Fruit fly (Drosophila melanogaster) whole organism, embryonic: ENCODE data around the gene CG4820.

ENCODE experiments used
- Adf1 ChIP-seq: fragments of 200-800 bp; sonication (Bioruptor generic); IDR thresholded peaks from 2 replicates; pipeline ENCODE4 v1.3.6; 2022; ENCODE audit warnings: missing biosample characterization, missing genetic modification characterization
- Antp ChIP-seq: fragments of 200-800 bp; sonication (Bioruptor generic); optimal IDR thresholded peaks from 3 replicates; lab custom pipeline; 2016; ENCODE audit warnings: missing biosample characterization, missing genetic modification characterization
- C15 ChIP-seq: fragments of 200-800 bp; sonication (Bioruptor generic); IDR thresholded peaks from 3 replicates; pipeline ENCODE4 v1.3.6; 2022; ENCODE audit warnings: missing biosample characterization, missing genetic modification characterization
- CG1024 ChIP-seq: fragments of 200-800 bp; sonication (Bioruptor generic); IDR thresholded peaks from 2 replicates; pipeline ENCODE4 v1.3.6; 2022; ENCODE audit warnings: missing biosample characterization, missing genetic modification characterization
- CG11247 ChIP-seq: fragments of 200-800 bp; sonication (Bioruptor generic); IDR thresholded peaks from 2 replicates; pipeline ENCODE4 v1.3.6; 2022; ENCODE audit warnings: missing biosample characterization, missing genetic modification characterization
- CG11456 ChIP-seq: fragments of 200-800 bp; sonication (Bioruptor generic); IDR thresholded peaks from 3 replicates; pipeline ENCODE4 v1.3.6; 2022; ENCODE audit warnings: missing biosample characterization, missing genetic modification characterization
- CG12659 ChIP-seq: fragments of 200-800 bp; sonication (Bioruptor generic); optimal IDR thresholded peaks from 3 replicates; lab custom pipeline; 2017; ENCODE audit warnings: mild to moderate bottlenecking, missing biosample characterization, missing genetic modification reagents, missing genetic modification characterization
- CG13624 ChIP-seq: fragments of 200-800 bp; sonication (Bioruptor generic); optimal IDR thresholded peaks from 2 replicates; lab custom pipeline; 2016; ENCODE audit warnings: missing biosample characterization, missing genetic modification characterization
- CG14014 ChIP-seq: fragments of 200-800 bp; sonication (Bioruptor generic); IDR thresholded peaks from 2 replicates; pipeline ENCODE4 v1.3.6; 2022; ENCODE audit warnings: missing biosample characterization, missing genetic modification characterization
- CG32767 ChIP-seq: fragments of 200-800 bp; sonication (Bioruptor generic); IDR thresholded peaks from 2 replicates; pipeline ENCODE4 v1.3.6; 2022; ENCODE audit warnings: missing biosample characterization, missing genetic modification characterization
- CG3407 ChIP-seq: fragments of 200-800 bp; sonication (Bioruptor generic); optimal IDR thresholded peaks from 2 replicates; lab custom pipeline; 2018; ENCODE audit warnings: missing biosample characterization, mild to moderate bottlenecking, missing genetic modification characterization
- CG4730 ChIP-seq: fragments of 200-800 bp; sonication (Bioruptor generic); IDR thresholded peaks from 2 replicates; pipeline ENCODE4 v1.3.6; 2022; ENCODE audit warnings: missing biosample characterization, missing genetic modification characterization
- CG6254 ChIP-seq: fragments of 200-800 bp; sonication (Bioruptor generic); optimal IDR thresholded peaks from 3 replicates; lab custom pipeline; 2017; ENCODE audit warnings: mild to moderate bottlenecking, missing biosample characterization, missing genetic modification reagents, missing genetic modification characterization
- CG6272 ChIP-seq: fragments of 200-800 bp; sonication (Bioruptor generic); IDR thresholded peaks from 2 replicates; pipeline ENCODE4 v1.3.6; 2022; ENCODE audit warnings: missing biosample characterization, missing genetic modification characterization
- CG8765 ChIP-seq: fragments of 200-800 bp; sonication (Bioruptor generic); IDR thresholded peaks from 2 replicates; pipeline ENCODE4 v1.3.6; 2022; ENCODE audit warnings: missing biosample characterization, missing genetic modification characterization
- CG9437 ChIP-seq: fragments of 200-800 bp; sonication (Bioruptor generic); optimal IDR thresholded peaks from 2 replicates; lab custom pipeline; 2018; ENCODE audit warnings: missing biosample characterization, mild to moderate bottlenecking, missing genetic modification characterization
- Dbx ChIP-seq: fragments of 200-800 bp; sonication (Bioruptor generic); IDR thresholded peaks from 3 replicates; pipeline ENCODE4 v1.3.6; 2022; ENCODE audit warnings: missing biosample characterization, missing genetic modification characterization
- Dll ChIP-seq: fragments of 200-800 bp; sonication (Bioruptor generic); IDR thresholded peaks from 4 replicates; pipeline ENCODE4 v1.3.6; 2022; ENCODE audit warnings: missing biosample characterization, missing genetic modification characterization; ENCODE audit not compliant: partially characterized antibody
- Dref ChIP-seq: fragments of 200-800 bp; sonication (Bioruptor generic); IDR thresholded peaks from 2 replicates; pipeline ENCODE4 v1.3.6; 2022; ENCODE audit warnings: missing biosample characterization, missing genetic modification characterization
- Eip74EF ChIP-seq, 2 experiments: fragments of 200-800 bp in 1 of 2; fragments of >200 bp in 1 of 2; sonication (Bioruptor generic) in 1 of 2; optimal IDR thresholded peaks; 2 replicates each; lab custom pipeline; 2017 to 2019; ENCODE audit warnings: missing biosample characterization in 2 of 2, missing genetic modification characterization in 2 of 2, mild to moderate bottlenecking in 1 of 2, moderate library complexity in 1 of 2
- HLHmδ ChIP-seq: fragments of 200-800 bp; sonication (Bioruptor generic); optimal IDR thresholded peaks from 2 replicates; lab custom pipeline; 2018; ENCODE audit warnings: missing biosample characterization, mild to moderate bottlenecking, missing genetic modification characterization, moderate library complexity
- Hey ChIP-seq: fragments of 200-800 bp; sonication (Bioruptor generic); optimal IDR thresholded peaks from 3 replicates; lab custom pipeline; 2018; ENCODE audit warnings: missing biosample characterization, mild to moderate bottlenecking, missing genetic modification characterization
- Lpt ChIP-seq: fragments of >200 bp; optimal IDR thresholded peaks from 2 replicates; lab custom pipeline; 2018; ENCODE audit warnings: missing biosample characterization, missing genetic modification characterization
- PHDP ChIP-seq: fragments of 200-800 bp; sonication (Bioruptor generic); optimal IDR thresholded peaks from 3 replicates; lab custom pipeline; 2018; ENCODE audit warnings: missing biosample characterization, mild to moderate bottlenecking, missing genetic modification characterization, moderate library complexity
- Poxn ChIP-seq: fragments of 200-800 bp; sonication (Bioruptor generic); IDR thresholded peaks from 2 replicates; pipeline ENCODE4 v1.3.6; 2022; ENCODE audit warnings: missing biosample characterization, missing genetic modification characterization
- Rfx ChIP-seq: fragments of 200-800 bp; sonication (Bioruptor generic); IDR thresholded peaks from 2 replicates; pipeline ENCODE4 v1.3.6; 2022; ENCODE audit warnings: missing biosample characterization, missing genetic modification characterization
- Rx ChIP-seq: fragments of 200-800 bp; sonication (Bioruptor generic); IDR thresholded peaks from 2 replicates; pipeline ENCODE4 v1.3.6; 2022; ENCODE audit warnings: missing biosample characterization, missing genetic modification characterization
- Sox102F ChIP-seq: fragments of 200-800 bp; sonication (Bioruptor generic); optimal IDR thresholded peaks from 2 replicates; lab custom pipeline; 2018; ENCODE audit warnings: missing biosample characterization, mild to moderate bottlenecking, missing genetic modification characterization, moderate library complexity
- Sry-β ChIP-seq: fragments of 200-800 bp; sonication (Bioruptor generic); optimal IDR thresholded peaks from 2 replicates; lab custom pipeline; 2018; ENCODE audit warnings: missing biosample characterization, mild to moderate bottlenecking, missing genetic modification characterization, moderate library complexity
- chif ChIP-seq, 2 experiments: fragments of 200-800 bp; sonication (Bioruptor generic); optimal IDR thresholded peaks; 3 replicates each; lab custom pipeline; 2016; ENCODE audit warnings: missing biosample characterization in 2 of 2, missing genetic modification characterization in 2 of 2
- chn ChIP-seq: fragments of 200-800 bp; sonication (Bioruptor generic); optimal IDR thresholded peaks from 2 replicates; lab custom pipeline; 2016; ENCODE audit warnings: missing biosample characterization, missing genetic modification characterization
- ewg ChIP-seq: fragments of 200-800 bp; sonication (Bioruptor generic); optimal IDR thresholded peaks from 3 replicates; lab custom pipeline; 2017; ENCODE audit warnings: mild to moderate bottlenecking, missing biosample characterization, missing genetic modification reagents, missing genetic modification characterization
- ftz-f1 ChIP-seq: fragments of 200-800 bp; sonication (Bioruptor generic); optimal IDR thresholded peaks from 2 replicates; lab custom pipeline; 2016; ENCODE audit warnings: missing biosample characterization, missing genetic modification characterization
- fu2 ChIP-seq: fragments of 200-800 bp; sonication (Bioruptor generic); optimal IDR thresholded peaks from 2 replicates; lab custom pipeline; 2016; ENCODE audit warnings: missing biosample characterization, missing genetic modification characterization
- h ChIP-seq: fragments of >200 bp; optimal IDR thresholded peaks from 2 replicates; lab custom pipeline; 2017
- her ChIP-seq: fragments of 200-800 bp; sonication (Bioruptor generic); optimal IDR thresholded peaks from 2 replicates; lab custom pipeline; 2016; ENCODE audit warnings: missing biosample characterization, missing genetic modification characterization
- ken ChIP-seq: fragments of 200-800 bp; sonication (Bioruptor generic); IDR thresholded peaks from 3 replicates; pipeline ENCODE4 v1.3.6; 2022; ENCODE audit warnings: missing biosample characterization, missing genetic modification characterization
- lab ChIP-seq: fragments of 200-800 bp; sonication (Bioruptor generic); optimal IDR thresholded peaks from 3 replicates; lab custom pipeline; 2017; ENCODE audit warnings: missing biosample characterization, missing genetic modification characterization, mild to moderate bottlenecking, moderate library complexity, missing genetic modification reagents
- p53 ChIP-seq: fragments of 200-800 bp; sonication (Bioruptor generic); optimal IDR thresholded peaks from 2 replicates; lab custom pipeline; 2016; ENCODE audit warnings: missing biosample characterization, missing genetic modification characterization
- pho ChIP-seq: fragments of 200-800 bp; sonication (Bioruptor generic); optimal IDR thresholded peaks from 2 replicates; lab custom pipeline; 2016; ENCODE audit warnings: missing biosample characterization, missing genetic modification characterization
- ranshi ChIP-seq: fragments of 200-800 bp; sonication (Bioruptor generic); IDR thresholded peaks from 2 replicates; pipeline ENCODE4 v1.3.6; 2022; ENCODE audit warnings: missing biosample characterization, missing genetic modification characterization
- repo ChIP-seq: fragments of 200-800 bp; sonication (Bioruptor generic); optimal IDR thresholded peaks from 2 replicates; lab custom pipeline; 2016; ENCODE audit warnings: missing biosample characterization, missing genetic modification characterization
- sc ChIP-seq, 3 experiments: fragments of >200 bp in 2 of 3; fragments of 200-800 bp in 1 of 3; sonication (Bioruptor generic) in 1 of 3; optimal IDR thresholded peaks; 2 replicates in 2 of 3; 3 replicates in 1 of 3; lab custom pipeline; 2017; ENCODE audit warnings: mild to moderate bottlenecking in 1 of 3, missing biosample characterization in 1 of 3, missing genetic modification characterization in 1 of 3, missing genetic modification reagents in 1 of 3
- shn ChIP-seq: fragments of 200-800 bp; sonication (Bioruptor generic); optimal IDR thresholded peaks from 3 replicates; lab custom pipeline; 2016; ENCODE audit warnings: missing biosample characterization, missing genetic modification characterization
- slbo ChIP-seq: fragments of 200-800 bp; sonication (Bioruptor generic); IDR thresholded peaks from 2 replicates; pipeline ENCODE4 v1.3.6; 2022; ENCODE audit warnings: missing biosample characterization, missing genetic modification characterization
- slou ChIP-seq: fragments of 200-800 bp; sonication (Bioruptor generic); optimal IDR thresholded peaks from 3 replicates; lab custom pipeline; 2016; ENCODE audit warnings: missing biosample characterization, missing genetic modification characterization
- tin ChIP-seq: fragments of 200-800 bp; sonication (Bioruptor generic); optimal IDR thresholded peaks from 3 replicates; lab custom pipeline; 2016; ENCODE audit warnings: missing biosample characterization, missing genetic modification characterization
- unc-4 ChIP-seq: fragments of 200-800 bp; sonication (Bioruptor generic); IDR thresholded peaks from 2 replicates; pipeline ENCODE4 v1.3.6; 2022; ENCODE audit warnings: missing biosample characterization, missing genetic modification characterization; ENCODE audit not compliant: partially characterized antibody
- zen ChIP-seq: fragments of 200-800 bp; sonication (Bioruptor generic); optimal IDR thresholded peaks from 3 replicates; lab custom pipeline; 2018; ENCODE audit warnings: missing biosample characterization, mild to moderate bottlenecking, missing genetic modification characterization, moderate library complexity
- zf30C ChIP-seq: fragments of 200-800 bp; sonication (Bioruptor generic); optimal IDR thresholded peaks from 3 replicates; lab custom pipeline; 2018; ENCODE audit warnings: missing biosample characterization, mild to moderate bottlenecking, missing genetic modification characterization
- zfh2 ChIP-seq: fragments of 200-800 bp; sonication (Bioruptor generic); optimal IDR thresholded peaks from 2 replicates; lab custom pipeline; 2016; ENCODE audit warnings: missing biosample characterization, missing genetic modification characterization

Gene CG4820

dm6 chr3R:11216156-11216630 lies at the start of gene CG4820, which contains the start of gene RpS25:
CG4820 (plus strand) TSS chr3R:11216535.
RpS25 (minus strand) TSS chr3R:11216287.
- TF ChIP-seq slou (GFP tag; lab: Kevin White, UChicago) (peak; percentile 88), CG6272 (GFP tag; lab: Robert Waterston, UW) (peak; percentile 77), ken (GFP tag; lab: Robert Waterston, UW) (peak; percentile 78), Poxn (GFP tag; lab: Robert Waterston, UW) (no peak; the same call in 1 of the 2 replicates), her (GFP tag; lab: Kevin White, UChicago) (peak; percentile 91), Dll (peak; percentile 93), zf30C (peak; percentile 61), h (lab: Kevin White, UChicago) (no peak), zfh2 (GFP tag; lab: Kevin White, UChicago) (peak; percentile 70), Rx (GFP tag; lab: Robert Waterston, UW) (peak; percentile 79), Dbx (peak; percentile 92), CG11456 (GFP tag; lab: Robert Waterston, UW) (peak; percentile 91), chif (GFP tag; optimal IDR thresholded peaks at IDR 0.05; lab: Kevin White, UChicago) (peak; percentile 75 to 92), CG4730 (peak; percentile 75), PHDP (tag; lab: Kevin White, UChicago) (peak; percentile 91), shn (GFP tag; lab: Kevin White, UChicago) (peak; percentile 94), Lpt (GFP tag; lab: Kevin White, UChicago) (no peak), zen (tag; lab: Kevin White, UChicago) (peak; percentile 84), p53 (GFP tag; lab: Kevin White, UChicago) (peak; percentile 93), CG32767 (peak; percentile 66; the same call in 1 of the 2 replicates), Antp (GFP tag; lab: Kevin White, UChicago) (peak; percentile 76), CG8765 (GFP tag; lab: Robert Waterston, UW) (no peak), CG1024 (GFP tag; lab: Robert Waterston, UW) (peak; percentile 74), Dref (GFP tag; lab: Robert Waterston, UW) (peak; percentile 78), pho (GFP tag; lab: Kevin White, UChicago) (peak; percentile 94), ftz-f1 (GFP tag; lab: Kevin White, UChicago) (peak; percentile 76), sc (optimal IDR thresholded peaks at IDR 0.05; lab: Kevin White, UChicago) (no peak), sc (GFP tag; optimal IDR thresholded peaks at IDR 0.05; lab: Kevin White, UChicago) (peak; percentile 86), CG14014 (GFP tag; lab: Robert Waterston, UW) (peak; percentile 79), HLHmδ (GFP tag; lab: Kevin White, UChicago) (peak; percentile 99), CG13624 (GFP tag; lab: Kevin White, UChicago) (peak; percentile 96), tin (GFP tag; lab: Kevin White, UChicago) (peak; percentile 84), CG3407 (GFP tag; lab: Kevin White, UChicago) (peak; percentile 87), Adf1 (peak; percentile 62), Sox102F (GFP tag; lab: Kevin White, UChicago) (peak; percentile 72), Hey (tag; lab: Kevin White, UChicago) (peak; percentile 85), Sry-β (peak; percentile 69), C15 (GFP tag; lab: Robert Waterston, UW) (peak; percentile 57; the same call in 1 of the 3 replicates), ewg (peak; percentile 95), lab (GFP tag; lab: Kevin White, UChicago) (peak; percentile 97), ranshi (GFP tag; lab: Robert Waterston, UW) (peak; percentile 78), unc-4 (peak; percentile 93), CG9437 (peak; percentile 82), chn (GFP tag; lab: Kevin White, UChicago) (peak; percentile 72), CG11247 (peak; percentile 83), CG12659 (peak; percentile 98), Rfx (GFP tag; lab: Robert Waterston, UW) (peak; percentile 93), CG6254 (peak; percentile 74), repo (GFP tag; lab: Kevin White, UChicago) (peak; percentile 92), slbo (GFP tag; lab: Robert Waterston, UW) (peak; percentile 86), fu2 (GFP tag; lab: Kevin White, UChicago) (peak; percentile 90), Eip74EF (GFP tag; optimal IDR thresholded peaks at IDR 0.05; lab: Kevin White, UChicago) (peak in 1 of 2 experiments; percentile 84)
